Worm (Caenorhabditis elegans): ENCODE results near the gene C44B7.11.

DNA sequence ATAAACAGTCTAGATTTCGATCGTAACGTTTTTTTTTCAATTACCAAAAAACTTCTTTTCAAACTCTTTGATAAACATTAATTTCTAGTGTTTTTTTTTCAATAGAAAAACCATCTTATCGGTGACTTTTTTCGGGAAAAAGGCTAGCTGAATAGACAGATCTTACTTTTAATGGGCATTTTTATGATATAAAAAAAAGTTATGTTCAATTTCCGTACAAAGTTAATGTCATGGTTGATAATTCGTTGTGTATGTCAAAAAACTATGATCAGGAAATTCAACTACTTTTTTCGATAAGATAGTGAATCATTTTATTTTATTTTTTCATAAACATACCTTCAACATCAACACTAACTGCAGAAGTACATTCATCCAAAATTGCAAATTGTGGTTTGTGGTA is 12.8 kb downstream of the C44B7.11 start:
- TF ChIP-seq ceh-82 (tag; optimal IDR thresholded peaks at IDR 0.05) (no peak), skn-1 (tag; optimal IDR thresholded peaks at IDR 0.05) (no peak), ztf-11 (tag; optimal IDR thresholded peaks at IDR 0.05) (no peak), lin-13 (GFP tag; optimal IDR thresholded peaks at IDR 0.05) (no peak), ama-1 (optimal IDR thresholded peaks at IDR 0.05) (no peak), hlh-17 (GFP tag; optimal IDR thresholded peaks at IDR 0.05; ENCODE audit: borderline replicate concordance) (no peak), aha-1 (tag; optimal IDR thresholded peaks at IDR 0.05) (no peak), zip-4 (GFP tag; optimal IDR thresholded peaks at IDR 0.05) (no peak)
